Fruit fly (Drosophila melanogaster): ENCODE data around the gene CG17681.
A peak's percentile ranks its signal among the peaks of the same experiment; 100 is the strongest.

CG17681 gene

dm6 chr2L:18151134-18151825 lies 1.6 kb upstream of the CG17681 start:
- TF ChIP-seq fru (GFP tag; optimal IDR thresholded peaks at IDR 0.05) (peak; percentile 60), tai (GFP tag; optimal IDR thresholded peaks at IDR 0.05) (no peak), sage (GFP tag; optimal IDR thresholded peaks at IDR 0.05) (no peak), CrebA (GFP tag; optimal IDR thresholded peaks at IDR 0.05; ENCODE audit: borderline replicate concordance) (peak; percentile 69), dl (GFP tag; optimal IDR thresholded peaks at IDR 0.05; ENCODE audit: insufficient read depth in 1 of 2, partially characterized antibody in 2 of 2) (peak in 1 of 2 experiments; percentile 19), foxo (GFP tag; optimal IDR thresholded peaks at IDR 0.05) (peak in 1 of 2 experiments; percentile 48), HLH106 (tag; optimal IDR thresholded peaks at IDR 0.05) (peak; percentile 56), Jra (GFP tag; optimal IDR thresholded peaks at IDR 0.05) (no peak), sv (GFP tag; optimal IDR thresholded peaks at IDR 0.05) (peak; percentile 22), h (GFP tag; optimal IDR thresholded peaks at IDR 0.05) (peak; percentile 62), Abd-B (GFP tag; optimal IDR thresholded peaks at IDR 0.05) (peak; percentile 65), usp (GFP tag; optimal IDR thresholded peaks at IDR 0.05) (no peak), Myc (optimal IDR thresholded peaks at IDR 0.05) (no peak), Dif (GFP tag; optimal IDR thresholded peaks at IDR 0.05; ENCODE audit: partially characterized antibody) (no peak), psq (GFP tag; optimal IDR thresholded peaks at IDR 0.05) (no peak), CG32264 (GFP tag; optimal IDR thresholded peaks at IDR 0.05) (no peak), lola (GFP tag; optimal IDR thresholded peaks at IDR 0.05) (no peak), Mio (GFP tag; optimal IDR thresholded peaks at IDR 0.05) (no peak), dmrt93B (GFP tag; optimal IDR thresholded peaks at IDR 0.05) (peak; percentile 56), jim (GFP tag; optimal IDR thresholded peaks at IDR 0.05) (no peak), pan (optimal IDR thresholded peaks at IDR 0.05) (no peak), Dfd (GFP tag; optimal IDR thresholded peaks at IDR 0.05) (peak; percentile 30), Hr78 (GFP tag; optimal IDR thresholded peaks at IDR 0.05) (no peak), Vsx2 (GFP tag; optimal IDR thresholded peaks at IDR 0.05; ENCODE audit: partially characterized antibody) (no peak), ey (GFP tag; optimal IDR thresholded peaks at IDR 0.05) (peak; percentile 67), Hnf4 (GFP tag; optimal IDR thresholded peaks at IDR 0.05) (no peak), Rel (GFP tag; optimal IDR thresholded peaks at IDR 0.05) (no peak), Rel (tag; optimal IDR thresholded peaks at IDR 0.05) (peak; percentile 41), OdsH (GFP tag; optimal IDR thresholded peaks at IDR 0.05) (no peak), N (GFP tag; optimal IDR thresholded peaks at IDR 0.05) (peak; percentile 76), dsf (GFP tag; optimal IDR thresholded peaks at IDR 0.05; ENCODE audit: borderline replicate concordance) (no peak), Hr83 (GFP tag; optimal IDR thresholded peaks at IDR 0.05; ENCODE audit: poor library complexity, severe bottlenecking) (peak; percentile 52), GATAd (GFP tag; optimal IDR thresholded peaks at IDR 0.05) (no peak), rgr (GFP tag; optimal IDR thresholded peaks at IDR 0.05) (no peak), woc (GFP tag; optimal IDR thresholded peaks at IDR 0.05) (peak; percentile 67), brk (GFP tag; optimal IDR thresholded peaks at IDR 0.05) (no peak), Sp1 (GFP tag; optimal IDR thresholded peaks at IDR 0.05) (peak; percentile 4), br (GFP tag; optimal IDR thresholded peaks at IDR 0.05) (peak; percentile 53), CG9705 (GFP tag; optimal IDR thresholded peaks at IDR 0.05) (peak; percentile 23)

dm6 chr2L:18151826-18152138 lies 1.1 kb upstream of the CG17681 start:
- TF ChIP-seq Hr83 (GFP tag; optimal IDR thresholded peaks at IDR 0.05; ENCODE audit: poor library complexity, severe bottlenecking) = peak; percentile 13
- peak; percentile 31 for TF ChIP-seq OdsH (GFP tag; optimal IDR thresholded peaks at IDR 0.05)
- TF ChIP-seq tai (GFP tag; optimal IDR thresholded peaks at IDR 0.05) = peak; percentile 62
- no peak for TF ChIP-seq HLH106 (tag; optimal IDR thresholded peaks at IDR 0.05)
- peak; percentile 14 for TF ChIP-seq rgr (GFP tag; optimal IDR thresholded peaks at IDR 0.05)

- TF ChIP-seq Vsx2 (GFP tag; optimal IDR thresholded peaks at IDR 0.05; ENCODE audit: partially characterized antibody) = peak; percentile 35
- no peak for TF ChIP-seq br (GFP tag; optimal IDR thresholded peaks at IDR 0.05)
- no peak for TF ChIP-seq ey (GFP tag; optimal IDR thresholded peaks at IDR 0.05)
- TF ChIP-seq psq (GFP tag; optimal IDR thresholded peaks at IDR 0.05) = peak; percentile 13
- TF ChIP-seq sv (GFP tag; optimal IDR thresholded peaks at IDR 0.05) = peak; percentile 4
- no peak for TF ChIP-seq Rel (GFP tag; optimal IDR thresholded peaks at IDR 0.05)
- peak; percentile 70 for TF ChIP-seq Rel (tag; optimal IDR thresholded peaks at IDR 0.05)
- TF ChIP-seq Myc (optimal IDR thresholded peaks at IDR 0.05) = peak; percentile 93
- TF ChIP-seq Sp1 (GFP tag; optimal IDR thresholded peaks at IDR 0.05) = peak; percentile 5
- TF ChIP-seq Hr83 (GFP tag; optimal IDR thresholded peaks at IDR 0.05; ENCODE audit: poor library complexity, severe bottlenecking) = peak; percentile 42
- no peak for TF ChIP-seq sage (GFP tag; optimal IDR thresholded peaks at IDR 0.05)
- TF ChIP-seq foxo (GFP tag; optimal IDR thresholded peaks at IDR 0.05) = peak in 1 of 2 experiments; percentile 13
- TF ChIP-seq rgr (GFP tag; optimal IDR thresholded peaks at IDR 0.05) = peak; percentile 21
- peak; percentile 8 for TF ChIP-seq HLH106 (tag; optimal IDR thresholded peaks at IDR 0.05)
Observed at dm6 chr2L:18152172-18152639, 717 bp upstream of the CG17681 start, which contains the start of gene Socs36E. Gene Socs36E (minus strand): TSS chr2L:18152417.

Data from whole organism, wandering third instar larva.